Fruit fly (Drosophila melanogaster): Measurements from ENCODE around the gene Cpr72Ea.
A peak's percentile ranks its signal among the peaks of the same experiment; 100 is the strongest.

Gene Cpr72Ea

dm6 chr3L:16394506-16394905 lies 32.1 kb downstream of the Cpr72Ea start, which contains the start of gene Gagr (continued):
- no peak for TF ChIP-seq al (GFP tag; IDR thresholded peaks at IDR 0.05)
- no peak for TF ChIP-seq CG2129 (GFP tag; IDR thresholded peaks at IDR 0.05; ENCODE audit: partially characterized antibody)
- TF ChIP-seq CG7987 (GFP tag; optimal IDR thresholded peaks at IDR 0.05), result no peak
- no peak for TF ChIP-seq Ada2b (GFP tag; IDR thresholded peaks at IDR 0.05)
- peak; percentile 65; the same call in 1 of the 2 replicates for TF ChIP-seq vvl (GFP tag; IDR thresholded peaks at IDR 0.05)
- TF ChIP-seq Deaf1 (tag; optimal IDR thresholded peaks at IDR 0.05), result peak; percentile 77

DNA sequence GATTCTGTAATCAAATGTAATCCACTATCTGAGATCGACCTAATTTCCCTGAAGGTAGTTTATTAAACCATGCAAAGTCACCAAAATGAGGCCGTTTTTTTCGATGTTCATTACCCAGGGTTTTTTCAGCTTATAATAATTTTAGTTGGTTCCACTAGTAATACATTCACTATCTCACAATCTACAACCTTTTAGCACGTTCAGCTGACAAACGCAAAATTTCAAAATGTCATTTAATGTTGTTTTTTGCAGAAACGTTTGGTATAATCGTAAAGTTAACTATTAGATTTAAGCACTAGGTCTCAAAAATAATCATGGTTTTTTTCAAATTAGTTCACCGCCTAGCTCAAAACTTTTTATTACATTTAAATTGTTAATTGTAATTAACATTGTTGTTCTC lies 37.8 kb downstream of the Cpr72Ea start, which contains the start of gene CG44836:
Gene CG44836, minus strand, starts transcription at position 101 of the 400 bp plus-strand sequence.
- TF ChIP-seq CG30020 (tag; optimal IDR thresholded peaks at IDR 0.05), result no peak
- no peak for TF ChIP-seq onecut (GFP tag; IDR thresholded peaks at IDR 0.05)
- no peak for TF ChIP-seq CG12236 (GFP tag; optimal IDR thresholded peaks at IDR 0.05)
- TF ChIP-seq ash1 (GFP tag; optimal IDR thresholded peaks at IDR 0.05), result no peak
- no peak for TF ChIP-seq CG12659 (GFP tag; optimal IDR thresholded peaks at IDR 0.05)
- TF ChIP-seq grau (tag; optimal IDR thresholded peaks at IDR 0.05), result no peak
- TF ChIP-seq zf30C (GFP tag; optimal IDR thresholded peaks at IDR 0.05), result no peak
- TF ChIP-seq CG17829 (tag; optimal IDR thresholded peaks at IDR 0.05), result no peak
- no peak for TF ChIP-seq CG6813 (GFP tag; optimal IDR thresholded peaks at IDR 0.05)
- no peak for TF ChIP-seq tup (GFP tag; optimal IDR thresholded peaks at IDR 0.05)
- no peak for TF ChIP-seq CG10274 (GFP tag; optimal IDR thresholded peaks at IDR 0.05)
- no peak for TF ChIP-seq CG4424 (GFP tag; optimal IDR thresholded peaks at IDR 0.05)
- TF ChIP-seq CG9817 (tag; optimal IDR thresholded peaks at IDR 0.05), result no peak
- no peak for TF ChIP-seq lbe (GFP tag; optimal IDR thresholded peaks at IDR 0.05)
- TF ChIP-seq dmrt99B (tag; optimal IDR thresholded peaks at IDR 0.05), result no peak
- TF ChIP-seq al (GFP tag; IDR thresholded peaks at IDR 0.05), result no peak
- TF ChIP-seq ftz-f1 (GFP tag; optimal IDR thresholded peaks at IDR 0.05), result no peak
- TF ChIP-seq D (optimal IDR thresholded peaks at IDR 0.05), result no peak
- no peak for TF ChIP-seq D (GFP tag; optimal IDR thresholded peaks at IDR 0.05)

DNA sequence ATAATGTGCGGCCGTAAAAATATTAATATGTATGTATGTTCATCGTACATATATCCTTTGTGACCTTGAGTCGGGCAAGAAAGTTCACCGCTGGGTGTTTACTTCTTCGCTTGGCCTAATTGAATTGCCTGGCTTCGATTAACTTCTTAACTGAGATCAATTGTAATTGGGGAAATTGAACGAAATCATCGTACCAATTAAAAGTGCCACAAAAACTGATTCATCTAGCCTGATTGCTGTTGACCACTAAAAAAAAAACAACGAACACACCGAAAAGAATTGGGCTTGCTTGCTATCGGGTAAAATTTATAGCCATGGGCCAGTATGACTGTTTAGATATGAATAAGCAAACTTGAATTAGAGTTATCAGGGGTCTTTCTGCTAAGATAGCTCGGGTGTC lies 39.9 kb downstream of the Cpr72Ea start:
- TF ChIP-seq exex (tag; optimal IDR thresholded peaks at IDR 0.05), result peak; percentile 49
- no peak for TF ChIP-seq CG8388 (GFP tag; optimal IDR thresholded peaks at IDR 0.05)
- TF ChIP-seq ind (GFP tag; optimal IDR thresholded peaks at IDR 0.05), result no peak
- TF ChIP-seq CG15514 (GFP tag; optimal IDR thresholded peaks at IDR 0.05), result peak; percentile 9
- TF ChIP-seq B-H2 (GFP tag; optimal IDR thresholded peaks at IDR 0.05), result no peak
- TF ChIP-seq sens (GFP tag), result peak; percentile 52
- TF ChIP-seq maf-S (GFP tag; optimal IDR thresholded peaks at IDR 0.05), result no peak
- TF ChIP-seq bbx (GFP tag; IDR thresholded peaks at IDR 0.05; ENCODE audit: partially characterized antibody), result peak; percentile 39; the same call in 1 of the 2 replicates
- peak; percentile 24 for TF ChIP-seq mirr (GFP tag; optimal IDR thresholded peaks at IDR 0.05)
- peak; percentile 77; the same call in 1 of the 3 replicates for TF ChIP-seq CG2199 (GFP tag; IDR thresholded peaks at IDR 0.05)
- no peak for TF ChIP-seq stc (GFP tag; IDR thresholded peaks at IDR 0.05)
- TF ChIP-seq sob (GFP tag; IDR thresholded peaks at IDR 0.05), result peak; percentile 15; the same call in 1 of the 2 replicates
